Worm (Caenorhabditis elegans): ENCODE measurements around the gene Y17G9B.11.
A peak's percentile ranks its signal among the peaks of the same experiment; 100 is the strongest.

The Y17G9B.11 gene

DNA sequence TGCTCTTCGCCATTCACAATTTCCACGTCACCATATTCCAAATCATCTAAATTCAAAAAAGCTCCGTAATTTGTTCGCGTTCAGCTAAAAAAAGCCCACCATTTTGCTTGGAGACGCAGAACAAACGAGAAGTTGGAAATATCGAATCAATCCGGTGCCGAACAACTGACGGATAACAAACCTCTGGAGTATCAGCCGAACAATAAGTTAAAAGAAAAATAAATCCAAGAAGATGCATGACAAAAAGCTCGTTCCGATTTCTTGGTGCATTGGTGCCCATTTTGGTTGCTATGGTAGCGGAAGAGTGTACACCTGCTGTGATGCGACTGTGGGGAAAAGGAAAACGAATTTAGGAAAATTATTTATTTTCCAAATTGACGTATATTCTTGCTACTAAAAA lies 8.9 kb upstream of the Y17G9B.11 start, which contains the start of gene tctn-1 (continued):
- TF ChIP-seq sptf-2 (GFP tag; optimal IDR thresholded peaks at IDR 0.05) (no peak), hmg-20 (GFP tag; IDR thresholded peaks at IDR 0.05) (no peak), madf-8 (GFP tag; conservative IDR thresholded peaks at IDR 0.05) (no peak), lsl-1 (GFP tag; optimal IDR thresholded peaks at IDR 0.05) (no peak), athp-1 (tag; optimal IDR thresholded peaks at IDR 0.05) (no peak), sdz-38 (tag; optimal IDR thresholded peaks at IDR 0.05) (no peak), zim-3 (tag; optimal IDR thresholded peaks at IDR 0.05) (no peak), hlh-12 (tag; optimal IDR thresholded peaks at IDR 0.05) (no peak), F10E7.11 (tag; optimal IDR thresholded peaks at IDR 0.05) (peak; percentile 11), madf-6 (GFP tag; IDR thresholded peaks at IDR 0.05) (peak; percentile 16; the same call in 1 of the 2 replicates), tlf-1 (GFP tag; optimal IDR thresholded peaks at IDR 0.05) (no peak), snpc-3.4 (tag; optimal IDR thresholded peaks at IDR 0.05) (peak; percentile 11), ceh-91 (GFP tag; IDR thresholded peaks at IDR 0.05) (no peak), ztf-6 (GFP tag; IDR thresholded peaks at IDR 0.05) (no peak), lin-40 (tag; optimal IDR thresholded peaks at IDR 0.05) (no peak), dpff-1 (tag; optimal IDR thresholded peaks at IDR 0.05) (no peak), ceh-27 (GFP tag; optimal IDR thresholded peaks at IDR 0.05) (no peak), F57C9.4 (tag; optimal IDR thresholded peaks at IDR 0.05) (no peak), lsy-27 (tag; optimal IDR thresholded peaks at IDR 0.05; ENCODE audit: borderline replicate concordance, insufficient read depth) (no peak), mes-4 (tag; optimal IDR thresholded peaks at IDR 0.05) (no peak), ztf-28 (GFP tag; IDR thresholded peaks at IDR 0.05) (no peak), pha-4 (tag; optimal IDR thresholded peaks at IDR 0.05) (no peak), sea-2 (GFP tag; IDR thresholded peaks at IDR 0.05) (no peak), F57A8.1 (GFP tag; optimal IDR thresholded peaks at IDR 0.05) (no peak), lin-26 (GFP tag; IDR thresholded peaks at IDR 0.05) (0 out of 2 replicates have a peak, but pooled peaks have one; percentile 24), aptf-3 (GFP tag; IDR thresholded peaks at IDR 0.05) (no peak), egl-18 (GFP tag; IDR thresholded peaks at IDR 0.05) (no peak), repo-1 (tag; optimal IDR thresholded peaks at IDR 0.05) (peak; percentile 69), nfyb-1 (GFP tag; IDR thresholded peaks at IDR 0.05) (no peak), cebp-1 (GFP tag; IDR thresholded peaks at IDR 0.05) (no peak), cebp-1 (tag; optimal IDR thresholded peaks at IDR 0.05) (no peak), unc-130 (GFP tag; optimal IDR thresholded peaks at IDR 0.05) (no peak), mxl-1 (tag; optimal IDR thresholded peaks at IDR 0.05) (no peak), F49E8.2 (tag; optimal IDR thresholded peaks at IDR 0.05; ENCODE audit: insufficient read depth) (peak; percentile 28), madf-10 (tag; optimal IDR thresholded peaks at IDR 0.05) (no peak), ztf-22 (GFP tag; optimal IDR thresholded peaks at IDR 0.05) (no peak), snpc-1.3 (tag; optimal IDR thresholded peaks at IDR 0.05; ENCODE audit: insufficient read depth) (no peak), ZK185.1 (tag; optimal IDR thresholded peaks at IDR 0.05; ENCODE audit: poor library complexity, severe bottlenecking) (no peak), chd-7 (tag; optimal IDR thresholded peaks at IDR 0.05) (no peak), madf-3 (GFP tag; IDR thresholded peaks at IDR 0.05) (no peak), nhr-80 (tag; optimal IDR thresholded peaks at IDR 0.05) (no peak), xnd-1 (tag; optimal IDR thresholded peaks at IDR 0.05) (no peak), dpl-1 (GFP tag; optimal IDR thresholded peaks at IDR 0.05) (no peak), hsf-1 (GFP tag; IDR thresholded peaks at IDR 0.05) (no peak; the same call in 1 of the 2 replicates), bed-2 (GFP tag; IDR thresholded peaks at IDR 0.05) (no peak), ztf-25 (GFP tag; IDR thresholded peaks at IDR 0.05) (no peak), ets-4 (GFP tag; optimal IDR thresholded peaks at IDR 0.05) (no peak), D2030.7 (GFP tag; IDR thresholded peaks at IDR 0.05) (no peak; the same call in 1 of the 2 replicates), him-1 (tag; optimal IDR thresholded peaks at IDR 0.05) (no peak), B0261.1 (tag; optimal IDR thresholded peaks at IDR 0.05) (no peak)
